Fruit fly (Drosophila melanogaster) whole organism, embryonic: ENCODE measurements around the gene yellow-f.

Experiments used
- CG17385 ChIP-seq: fragments of 200-800 bp; sonication (Bioruptor generic); optimal IDR thresholded peaks from 3 replicates; lab custom pipeline; 2018; ENCODE audit warnings: missing biosample characterization, mild to moderate bottlenecking, missing genetic modification characterization
- CG30403 ChIP-seq: fragments of 200-800 bp; sonication (Bioruptor generic); optimal IDR thresholded peaks from 3 replicates; lab custom pipeline; 2016; ENCODE audit warnings: missing biosample characterization, missing genetic modification characterization
- CG6854 ChIP-seq: fragments of 200-800 bp; sonication (Bioruptor generic); optimal IDR thresholded peaks from 3 replicates; lab custom pipeline; 2017; ENCODE audit warnings: missing biosample characterization, mild to moderate bottlenecking, missing genetic modification characterization
- CG8478 ChIP-seq: fragments of >200 bp; optimal IDR thresholded peaks from 2 replicates; lab custom pipeline; 2018
- Fer2 ChIP-seq: fragments of 200-800 bp; sonication (Bioruptor generic); optimal IDR thresholded peaks from 2 replicates; lab custom pipeline; 2018; ENCODE audit warnings: missing biosample characterization, mild to moderate bottlenecking, missing genetic modification characterization, moderate library complexity
- pb ChIP-seq: fragments of 200-800 bp; sonication (Bioruptor generic); optimal IDR thresholded peaks from 3 replicates; lab custom pipeline; 2016; ENCODE audit warnings: missing biosample characterization, missing genetic modification characterization
- tio ChIP-seq: fragments of 200-800 bp; sonication (Bioruptor generic); optimal IDR thresholded peaks from 2 replicates; lab custom pipeline; 2017; ENCODE audit warnings: missing biosample characterization, missing genetic modification characterization, inconsistent platforms

DNA sequence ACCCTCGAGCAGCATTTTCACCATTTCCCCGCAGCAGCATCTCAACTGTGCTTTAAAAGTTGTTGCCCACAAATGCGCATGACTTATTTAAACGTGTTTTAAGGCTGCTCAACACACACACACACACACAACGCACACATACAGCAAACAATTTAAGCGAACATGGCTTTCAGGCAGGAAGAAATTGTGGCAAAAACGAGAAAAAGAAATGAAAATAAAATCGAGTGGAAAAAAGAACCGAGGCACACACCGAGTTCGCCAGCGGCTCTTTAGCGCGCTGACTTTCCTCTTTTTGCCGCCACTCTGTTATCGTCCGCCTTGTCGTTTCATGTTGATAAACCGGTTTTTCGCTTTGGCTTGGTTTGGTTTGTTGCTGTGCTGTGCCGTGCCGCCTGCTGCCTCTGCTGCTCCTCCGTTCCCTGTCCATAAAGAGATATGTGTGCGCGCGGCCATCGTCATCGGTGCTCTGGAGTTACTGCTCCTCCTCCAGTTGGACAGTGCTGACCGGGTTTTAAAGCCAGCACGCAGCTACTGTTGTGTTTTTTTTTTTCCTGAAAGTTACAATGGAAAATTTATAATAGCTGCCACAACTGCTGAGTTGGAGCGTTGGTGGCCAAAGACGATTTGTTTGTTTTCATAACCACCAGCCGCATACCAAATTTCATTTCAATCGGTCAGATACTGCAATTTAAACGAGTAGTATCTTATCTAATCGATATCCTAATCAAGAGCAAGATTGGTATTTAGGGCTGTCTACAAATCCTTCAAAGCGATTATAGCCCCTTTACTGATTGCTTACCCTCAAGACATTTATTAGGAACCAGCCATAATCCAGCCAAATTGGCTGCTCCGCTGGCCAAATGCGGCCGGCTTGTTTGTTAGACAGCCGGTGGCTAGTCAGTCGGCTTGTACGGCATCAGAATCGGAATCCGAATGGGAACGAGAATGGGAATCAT lies 23.1 kb upstream of the yellow-f start:
- TF ChIP-seq CG30403 (GFP tag; lab: Kevin White, UChicago) (peak; percentile 28), CG8478 (lab: Kevin White, UChicago) (no peak), tio (GFP tag; lab: Kevin White, UChicago) (no peak), CG6854 (GFP tag; lab: Kevin White, UChicago) (no peak), pb (GFP tag; lab: Kevin White, UChicago) (no peak), Fer2 (tag; lab: Kevin White, UChicago) (no peak), CG17385 (GFP tag; lab: Kevin White, UChicago) (peak; percentile 1)
